Worm (Caenorhabditis elegans): ENCODE results near the gene clec-64.

ce11 chrII:12921478-12921877 is 23.4 kb downstream of the clec-64 start:
- TF ChIP-seq ceh-6 (GFP tag; optimal IDR thresholded peaks at IDR 0.05), result no peak
- TF ChIP-seq dve-1 (tag; optimal IDR thresholded peaks at IDR 0.05), result no peak
- no peak for TF ChIP-seq unc-86 (tag; optimal IDR thresholded peaks at IDR 0.05)
- no peak for TF ChIP-seq nfya-1 (tag; optimal IDR thresholded peaks at IDR 0.05)

Data from whole organism, late embryonic.